Fruit fly (Drosophila melanogaster) whole organism, embryonic: ENCODE results near the gene CG33298.

Experiments
- Asciz ChIP-seq: fragments of 200-800 bp; sonication (Bioruptor generic); optimal IDR thresholded peaks from 2 replicates; lab custom pipeline; 2017; ENCODE audit warnings: missing biosample characterization, mild to moderate bottlenecking, missing genetic modification characterization, missing genetic modification reagents
- CG10267 ChIP-seq: fragments of 200-800 bp; sonication (Bioruptor generic); optimal IDR thresholded peaks from 2 replicates; lab custom pipeline; 2018; ENCODE audit warnings: missing biosample characterization, mild to moderate bottlenecking, missing genetic modification characterization, moderate library complexity
- CG10462 ChIP-seq: fragments of 200-800 bp; sonication (Bioruptor generic); optimal IDR thresholded peaks from 2 replicates; lab custom pipeline; 2016; ENCODE audit warnings: missing biosample characterization, missing genetic modification characterization
- CG11696 ChIP-seq: fragments of 200-800 bp; sonication (Bioruptor generic); IDR thresholded peaks from 2 replicates; pipeline ENCODE4 v1.3.6; 2022; ENCODE audit warnings: missing biosample characterization, missing genetic modification characterization
- CG12155 ChIP-seq: fragments of 200-800 bp; sonication (Bioruptor generic); optimal IDR thresholded peaks from 3 replicates; lab custom pipeline; 2016; ENCODE audit warnings: missing biosample characterization, missing genetic modification characterization
- CG12391 ChIP-seq: fragments of 200-800 bp; sonication (Bioruptor generic); optimal IDR thresholded peaks from 3 replicates; lab custom pipeline; 2018; ENCODE audit warnings: missing biosample characterization, mild to moderate bottlenecking, missing genetic modification characterization, moderate library complexity
- CG13775 ChIP-seq: fragments of 200-800 bp; sonication (Bioruptor generic); optimal IDR thresholded peaks from 3 replicates; lab custom pipeline; 2017; ENCODE audit warnings: missing biosample characterization, mild to moderate bottlenecking, missing genetic modification characterization
- CG14050 ChIP-seq: fragments of 200-800 bp; sonication (Bioruptor generic); IDR thresholded peaks from 3 replicates; pipeline ENCODE4 v1.3.6; 2022; ENCODE audit warnings: missing biosample characterization, missing genetic modification characterization
- CG15696 ChIP-seq: fragments of 200-800 bp; sonication (Bioruptor generic); optimal IDR thresholded peaks from 2 replicates; lab custom pipeline; 2019; ENCODE audit warnings: missing biosample characterization, mild to moderate bottlenecking, missing genetic modification characterization, moderate library complexity
- CG17385 ChIP-seq: fragments of 200-800 bp; sonication (Bioruptor generic); optimal IDR thresholded peaks from 3 replicates; lab custom pipeline; 2018; ENCODE audit warnings: missing biosample characterization, mild to moderate bottlenecking, missing genetic modification characterization
- CG1832 ChIP-seq: fragments of 200-800 bp; sonication (Bioruptor generic); optimal IDR thresholded peaks from 2 replicates; lab custom pipeline; 2017; ENCODE audit warnings: missing biosample characterization, mild to moderate bottlenecking, missing genetic modification characterization, inconsistent platforms
- CG18599 ChIP-seq: fragments of 200-800 bp; sonication (Bioruptor generic); optimal IDR thresholded peaks from 3 replicates; lab custom pipeline; 2017; ENCODE audit warnings: missing biosample characterization, missing genetic modification characterization, mild to moderate bottlenecking, moderate library complexity, missing genetic modification reagents
- CG4282 ChIP-seq: fragments of 200-800 bp; sonication (Bioruptor generic); optimal IDR thresholded peaks from 2 replicates; lab custom pipeline; 2016; ENCODE audit warnings: missing biosample characterization, missing genetic modification characterization
- CG4424 ChIP-seq: fragments of 200-800 bp; sonication (Bioruptor generic); optimal IDR thresholded peaks from 3 replicates; lab custom pipeline; 2016; ENCODE audit warnings: missing biosample characterization, missing genetic modification characterization
- CG6813 ChIP-seq: fragments of 200-800 bp; sonication (Bioruptor generic); optimal IDR thresholded peaks from 2 replicates; lab custom pipeline; 2017; ENCODE audit warnings: missing biosample characterization, missing genetic modification characterization, mild to moderate bottlenecking, moderate library complexity, missing genetic modification reagents
- CG7928 ChIP-seq: fragments of 200-800 bp; sonication (Bioruptor generic); optimal IDR thresholded peaks from 2 replicates; lab custom pipeline; 2017; ENCODE audit warnings: missing biosample characterization, mild to moderate bottlenecking, missing genetic modification characterization
- CG7987 ChIP-seq: fragments of 200-800 bp; sonication (Bioruptor generic); optimal IDR thresholded peaks from 2 replicates; lab custom pipeline; 2018; ENCODE audit warnings: missing biosample characterization, mild to moderate bottlenecking, missing genetic modification characterization, moderate library complexity
- CG9215 ChIP-seq: fragments of 200-800 bp; sonication (Bioruptor generic); IDR thresholded peaks from 2 replicates; pipeline ENCODE4 v1.3.6; 2022; ENCODE audit warnings: missing biosample characterization, missing genetic modification characterization
- CG9727 ChIP-seq: fragments of 200-800 bp; sonication (Bioruptor generic); optimal IDR thresholded peaks from 3 replicates; lab custom pipeline; 2017; ENCODE audit warnings: missing biosample characterization, mild to moderate bottlenecking, missing genetic modification characterization
- CrebB ChIP-seq: fragments of 200-800 bp; sonication (Bioruptor generic); optimal IDR thresholded peaks from 3 replicates; lab custom pipeline; 2018; ENCODE audit warnings: missing biosample characterization, mild to moderate bottlenecking, missing genetic modification characterization
- Dek ChIP-seq: fragments of 200-800 bp; sonication (Bioruptor generic); optimal IDR thresholded peaks from 3 replicates; lab custom pipeline; 2019; ENCODE audit warnings: missing biosample characterization, mild to moderate bottlenecking, missing genetic modification characterization, moderate library complexity
- Dp ChIP-seq: fragments of 200-800 bp; sonication (Bioruptor generic); optimal IDR thresholded peaks from 2 replicates; lab custom pipeline; 2018; ENCODE audit warnings: missing biosample characterization, mild to moderate bottlenecking, missing genetic modification characterization, moderate library complexity
- ERR ChIP-seq: fragments of 200-800 bp; sonication (Bioruptor generic); optimal IDR thresholded peaks from 2 replicates; lab custom pipeline; 2016; ENCODE audit warnings: missing biosample characterization, missing genetic modification characterization
- HHEX ChIP-seq: fragments of 200-800 bp; sonication (Bioruptor generic); optimal IDR thresholded peaks from 3 replicates; lab custom pipeline; 2017; ENCODE audit warnings: missing biosample characterization, mild to moderate bottlenecking, missing genetic modification characterization, missing genetic modification reagents
- Hey ChIP-seq: fragments of 200-800 bp; sonication (Bioruptor generic); optimal IDR thresholded peaks from 3 replicates; lab custom pipeline; 2018; ENCODE audit warnings: missing biosample characterization, mild to moderate bottlenecking, missing genetic modification characterization
- Hr51 ChIP-seq, 2 experiments: fragments of 200-800 bp; sonication (Bioruptor generic); optimal IDR thresholded peaks; 2 replicates in 1 of 2; 3 replicates in 1 of 2; lab custom pipeline; 2016 to 2018; ENCODE audit warnings: missing biosample characterization in 2 of 2, missing genetic modification characterization in 2 of 2, mild to moderate bottlenecking in 1 of 2, moderate library complexity in 1 of 2
- Meics ChIP-seq: fragments of 200-800 bp; sonication (Bioruptor generic); optimal IDR thresholded peaks from 2 replicates; lab custom pipeline; 2017; ENCODE audit warnings: missing biosample characterization, mild to moderate bottlenecking, missing genetic modification characterization
- Nf-YC ChIP-seq: fragments of 200-800 bp; optimal IDR thresholded peaks from 3 replicates; lab custom pipeline; 2019; ENCODE audit warnings: missing biosample characterization, mild to moderate bottlenecking, missing genetic modification characterization, moderate library complexity
- Oli ChIP-seq: fragments of 200-800 bp; sonication (Bioruptor generic); optimal IDR thresholded peaks from 2 replicates; lab custom pipeline; 2018; ENCODE audit warnings: missing biosample characterization, mild to moderate bottlenecking, missing genetic modification characterization, moderate library complexity
- PHDP ChIP-seq: fragments of 200-800 bp; sonication (Bioruptor generic); optimal IDR thresholded peaks from 3 replicates; lab custom pipeline; 2018; ENCODE audit warnings: missing biosample characterization, mild to moderate bottlenecking, missing genetic modification characterization, moderate library complexity
- Spps ChIP-seq: fragments of 200-800 bp; sonication (Bioruptor generic); optimal IDR thresholded peaks from 2 replicates; lab custom pipeline; 2018; ENCODE audit warnings: missing biosample characterization, mild to moderate bottlenecking, missing genetic modification characterization
- al ChIP-seq: fragments of 200-800 bp; sonication (Bioruptor generic); IDR thresholded peaks from 2 replicates; pipeline ENCODE4 v1.3.6; 2022; ENCODE audit warnings: missing biosample characterization, missing genetic modification characterization
- az2 ChIP-seq: fragments of 200-800 bp; sonication (Bioruptor generic); optimal IDR thresholded peaks from 3 replicates; lab custom pipeline; 2016; ENCODE audit warnings: missing biosample characterization, missing genetic modification characterization
- br ChIP-seq: fragments of >200 bp; optimal IDR thresholded peaks from 2 replicates; lab custom pipeline; 2017
- corto ChIP-seq: fragments of 200-800 bp; sonication (Bioruptor generic); optimal IDR thresholded peaks from 2 replicates; lab custom pipeline; 2016; ENCODE audit warnings: missing biosample characterization, mild to moderate bottlenecking, missing genetic modification characterization, moderate library complexity
- fd96Cb ChIP-seq: fragments of 200-800 bp; sonication (Bioruptor generic); optimal IDR thresholded peaks from 2 replicates; lab custom pipeline; 2018; ENCODE audit warnings: missing biosample characterization, mild to moderate bottlenecking, missing genetic modification characterization, moderate library complexity
- gem ChIP-seq: fragments of 200-800 bp; sonication (Bioruptor generic); optimal IDR thresholded peaks from 2 replicates; lab custom pipeline; 2019; ENCODE audit warnings: missing biosample characterization, mild to moderate bottlenecking, missing genetic modification characterization, moderate library complexity
- hb ChIP-seq: fragments of 200-800 bp; sonication (Bioruptor generic); IDR thresholded peaks from 3 replicates; pipeline ENCODE4 v1.3.6; 2022; ENCODE audit warnings: missing biosample characterization, missing genetic modification characterization; ENCODE audit not compliant: partially characterized antibody
- ind ChIP-seq: fragments of 200-800 bp; sonication (Bioruptor generic); optimal IDR thresholded peaks from 3 replicates; lab custom pipeline; 2016; ENCODE audit warnings: missing biosample characterization, missing genetic modification characterization
- jing ChIP-seq: fragments of 200-800 bp; sonication (Bioruptor generic); optimal IDR thresholded peaks from 2 replicates; lab custom pipeline; 2018; ENCODE audit warnings: missing biosample characterization, mild to moderate bottlenecking, missing genetic modification characterization
- rib ChIP-seq: fragments of 200-800 bp; sonication (Bioruptor generic); IDR thresholded peaks from 2 replicates; pipeline ENCODE4 v1.3.6; 2022; ENCODE audit warnings: missing biosample characterization, missing genetic modification characterization
- row ChIP-seq: fragments of 200-800 bp; sonication (Bioruptor generic); IDR thresholded peaks from 3 replicates; pipeline ENCODE4 v1.3.6; 2022; ENCODE audit warnings: missing biosample characterization, missing genetic modification characterization
- sisA ChIP-seq: fragments of 200-800 bp; sonication (Bioruptor generic); IDR thresholded peaks from 2 replicates; pipeline ENCODE4 v1.3.6; 2022; ENCODE audit warnings: missing biosample characterization, missing genetic modification characterization
- sob ChIP-seq: fragments of 200-800 bp; sonication (Bioruptor generic); IDR thresholded peaks from 2 replicates; pipeline ENCODE4 v1.3.6; 2022; ENCODE audit warnings: missing biosample characterization, missing genetic modification characterization
- sqz ChIP-seq: fragments of 200-800 bp; sonication (Bioruptor generic); optimal IDR thresholded peaks from 3 replicates; lab custom pipeline; 2018; ENCODE audit warnings: missing biosample characterization, mild to moderate bottlenecking, missing genetic modification characterization
- tap ChIP-seq: fragments of 200-800 bp; optimal IDR thresholded peaks from 3 replicates; lab custom pipeline; 2019; ENCODE audit warnings: missing biosample characterization, mild to moderate bottlenecking, missing genetic modification characterization, moderate library complexity
- ttk ChIP-seq: fragments of 200-800 bp; sonication (Bioruptor generic); IDR thresholded peaks from 2 replicates; pipeline ENCODE4 v2.1.2; 2022; ENCODE audit warnings: missing biosample characterization, missing genetic modification characterization
- zfh2 ChIP-seq: fragments of 200-800 bp; sonication (Bioruptor generic); optimal IDR thresholded peaks from 2 replicates; lab custom pipeline; 2016; ENCODE audit warnings: missing biosample characterization, missing genetic modification characterization

The CG33298 gene

DNA sequence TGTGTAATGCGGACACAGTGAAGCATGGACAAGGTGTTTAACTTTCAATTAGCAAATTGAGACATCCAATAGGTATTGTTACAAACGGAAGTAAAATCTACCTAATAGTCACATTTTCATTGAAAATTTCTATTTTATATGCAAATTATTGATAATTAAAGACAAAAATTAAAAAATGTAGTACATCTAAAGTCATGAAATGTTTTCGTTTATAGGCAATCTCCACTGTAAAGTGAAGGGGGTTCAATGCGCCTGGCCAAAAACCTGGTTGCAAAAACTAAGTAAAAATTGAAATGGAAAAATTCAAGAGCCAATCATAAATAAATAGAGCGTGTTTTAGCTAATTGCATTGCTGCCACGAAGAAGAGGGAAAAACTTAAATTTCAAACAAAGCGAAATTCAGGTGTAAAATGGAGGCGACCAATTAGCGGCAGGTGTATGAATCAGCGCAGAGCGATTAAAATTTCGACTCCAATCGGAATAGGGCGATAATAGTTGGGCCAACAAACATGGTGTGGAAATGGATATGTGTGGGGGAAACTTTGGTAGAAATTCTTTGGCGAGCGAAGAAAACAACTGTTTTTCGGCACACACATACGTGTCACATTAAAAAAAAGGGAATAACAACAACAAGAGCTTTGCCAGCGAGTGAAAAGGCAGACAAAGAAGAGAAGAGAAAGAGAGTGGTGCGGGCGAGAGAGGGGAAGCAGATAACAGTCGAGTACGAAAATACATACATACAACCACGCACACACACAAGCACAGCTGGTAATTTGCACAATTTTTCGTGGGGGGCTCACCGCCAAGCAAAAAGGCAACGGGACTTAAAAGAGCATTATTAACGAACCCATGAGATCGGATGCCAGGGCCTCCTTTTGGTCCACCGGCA, 1.7 kb upstream of the CG33298 start (continued):
- TF ChIP-seq CG9727: peak; percentile 17
- peak; percentile 44 for TF ChIP-seq Meics (GFP tag; lab: Kevin White, UChicago)
- TF ChIP-seq CrebB (tag; lab: Kevin White, UChicago): no peak
- TF ChIP-seq CG9215: 0 out of 2 replicates have a peak, but pooled peaks have one; percentile 29
- no peak for TF ChIP-seq Dp (GFP tag; lab: Kevin White, UChicago)
- peak; percentile 40 for TF ChIP-seq fd96Cb (tag; lab: Kevin White, UChicago)
- peak; percentile 82 for TF ChIP-seq row
- TF ChIP-seq Asciz (GFP tag; lab: Kevin White, UChicago): peak; percentile 39
- no peak for TF ChIP-seq al (GFP tag; lab: Robert Waterston, UW)
- TF ChIP-seq Oli (tag; lab: Kevin White, UChicago): peak; percentile 22
- no peak for TF ChIP-seq CG4424 (GFP tag; lab: Kevin White, UChicago)
- TF ChIP-seq ERR (GFP tag; lab: Kevin White, UChicago): no peak
- peak; percentile 19 for TF ChIP-seq CG10267 (tag; lab: Kevin White, UChicago)
- no peak for TF ChIP-seq CG14050 (GFP tag; lab: Robert Waterston, UW)
- TF ChIP-seq jing: no peak
- TF ChIP-seq rib (GFP tag; lab: Robert Waterston, UW): peak; percentile 83
- peak; percentile 54 for TF ChIP-seq ind (GFP tag; lab: Kevin White, UChicago)
- TF ChIP-seq Hey (tag; lab: Kevin White, UChicago): no peak
- peak; percentile 14 for TF ChIP-seq CG12391 (tag; lab: Kevin White, UChicago)
- peak in 1 of 2 experiments; percentile 63 for TF ChIP-seq Hr51 (GFP tag; optimal IDR thresholded peaks at IDR 0.05; lab: Kevin White, UChicago)
- TF ChIP-seq CG4282: no peak
- no peak for TF ChIP-seq Spps
- TF ChIP-seq CG13775 (GFP tag; lab: Kevin White, UChicago): no peak
- 0 out of 2 replicates have a peak, but pooled peaks have one; percentile 7 for TF ChIP-seq CG11696 (GFP tag; lab: Robert Waterston, UW)
- no peak for TF ChIP-seq ttk
- TF ChIP-seq Nf-YC (tag; lab: Kevin White, UChicago): peak; percentile 83
- no peak for TF ChIP-seq zfh2
- TF ChIP-seq br (lab: Kevin White, UChicago): no peak
- TF ChIP-seq CG7928: no peak
- peak; percentile 68 for TF ChIP-seq sqz (GFP tag; lab: Kevin White, UChicago)
- peak; percentile 98 for TF ChIP-seq CG12155
- peak; percentile 44 for TF ChIP-seq tap (tag; lab: Kevin White, UChicago)
- TF ChIP-seq sisA: peak; percentile 28; the same call in 1 of the 2 replicates
- peak; percentile 17 for TF ChIP-seq Dek (tag; lab: Kevin White, UChicago)
- TF ChIP-seq CG7987 (GFP tag; lab: Kevin White, UChicago): no peak
- peak; percentile 18 for TF ChIP-seq CG6813
- no peak for TF ChIP-seq az2 (GFP tag; lab: Kevin White, UChicago)
- peak; percentile 48 for TF ChIP-seq gem (tag; lab: Kevin White, UChicago)
- TF ChIP-seq CG17385 (GFP tag; lab: Kevin White, UChicago): no peak
- no peak for TF ChIP-seq hb
- TF ChIP-seq corto (GFP tag; lab: Kevin White, UChicago): peak; percentile 27
- TF ChIP-seq CG10462 (GFP tag; lab: Kevin White, UChicago): no peak
- peak; percentile 41 for TF ChIP-seq PHDP
- TF ChIP-seq CG1832 (GFP tag; lab: Kevin White, UChicago): no peak
- TF ChIP-seq HHEX: peak; percentile 43
- peak; percentile 62 for TF ChIP-seq CG18599 (GFP tag; lab: Kevin White, UChicago)
- TF ChIP-seq CG15696 (tag; lab: Kevin White, UChicago): peak; percentile 6
- TF ChIP-seq sob: peak; percentile 60
